Worm (Caenorhabditis elegans) whole organism, L3 larva: ENCODE measurements around the gene F15H10.10.

Experiments used
- nhr-76 ChIP-seq: fragments of 150-350 bp; sonication (generic microtip); optimal IDR thresholded peaks from 5 replicates; lab custom pipeline; 2014; ENCODE audit warnings: missing biosample characterization, missing genetic modification characterization
- unc-62 ChIP-seq: fragments of 150-350 bp; sonication (generic microtip); optimal IDR thresholded peaks from 4 replicates; lab custom pipeline; 2014; ENCODE audit warnings: missing biosample characterization, missing genetic modification reagents, missing genetic modification characterization
- ztf-11 ChIP-seq: fragments of 150-350 bp; optimal IDR thresholded peaks from 2 replicates; lab custom pipeline; 2014; ENCODE audit warnings: missing biosample characterization, missing genetic modification characterization

ce11 chrV:10426253-10426652 lies 9.4 kb upstream of the F15H10.10 start, which contains the start of gene apc-10:
- TF ChIP-seq unc-62 (GFP tag; lab: Kevin White, UChicago), result no peak
- TF ChIP-seq nhr-76 (tag; lab: Kevin White, UChicago), result no peak
- no peak for TF ChIP-seq ztf-11 (tag; lab: Kevin White, UChicago)
